Worm (Caenorhabditis elegans) whole organism, L2 larva: ENCODE measurements around the gene T19H12.6.

Source experiments
- alr-1 ChIP-seq: fragments of 150-350 bp; optimal IDR thresholded peaks from 2 replicates; lab custom pipeline; 2014; ENCODE audit warnings: missing biosample characterization, missing genetic modification characterization
- aly-2 ChIP-seq: fragments of 150-350 bp; optimal IDR thresholded peaks from 2 replicates; lab custom pipeline; 2014; ENCODE audit warnings: missing biosample characterization, missing genetic modification characterization
- blmp-1 ChIP-seq: sonication (generic microtip); optimal IDR thresholded peaks from 2 replicates; lab custom pipeline; 2017; ENCODE audit warnings: missing genetic modification characterization, mild to moderate bottlenecking, missing compliant biosample characterization, antibody characterized with exemption, moderate library complexity; ENCODE audit not compliant: insufficient read depth
- crh-2 ChIP-seq: sonication (generic microtip); optimal IDR thresholded peaks from 2 replicates; lab custom pipeline; 2017; ENCODE audit warnings: missing biosample characterization, missing genetic modification characterization
- elt-3 ChIP-seq: sonication (generic microtip); optimal IDR thresholded peaks from 2 replicates; lab custom pipeline; 2017; ENCODE audit warnings: missing biosample characterization, missing genetic modification characterization
- nhr-77 ChIP-seq: fragments of 150-350 bp; optimal IDR thresholded peaks from 2 replicates; lab custom pipeline; 2014; ENCODE audit warnings: missing biosample characterization, missing genetic modification characterization
- unc-39 ChIP-seq: fragments of 150-350 bp; optimal IDR thresholded peaks from 2 replicates; lab custom pipeline; 2014; ENCODE audit warnings: missing biosample characterization, missing genetic modification characterization
- unc-55 ChIP-seq: fragments of 150-350 bp; sonication (generic microtip); optimal IDR thresholded peaks from 3 replicates; lab custom pipeline; 2014; ENCODE audit warnings: missing biosample characterization, missing genetic modification reagents, missing genetic modification characterization
- zag-1 ChIP-seq: fragments of 150-350 bp; optimal IDR thresholded peaks from 2 replicates; lab custom pipeline; 2014; ENCODE audit warnings: missing biosample characterization, missing genetic modification characterization

DNA sequence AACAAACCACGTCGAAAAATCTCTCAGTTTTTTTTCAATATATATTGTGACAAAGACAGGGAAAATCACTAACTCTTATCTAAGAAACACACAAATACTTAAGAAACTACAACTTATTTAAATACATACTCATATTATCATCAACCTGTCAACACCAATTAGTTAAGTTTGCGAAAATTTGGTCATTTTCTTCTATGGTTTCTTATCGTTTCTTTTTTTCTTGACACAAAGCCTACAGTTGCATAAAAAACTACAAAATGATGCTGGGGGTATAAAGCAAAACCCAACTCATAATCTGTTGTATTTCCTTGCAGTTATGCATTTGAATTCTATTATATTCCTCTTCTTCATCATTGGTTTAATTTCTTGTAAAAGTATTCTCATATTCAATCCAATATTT is 23.6 kb upstream of the T19H12.6 start, which contains the start of gene ugt-67:
- TF ChIP-seq blmp-1 (tag; lab: Kevin White, UChicago) (no peak), unc-55 (GFP tag; lab: Kevin White, UChicago) (no peak), alr-1 (tag; lab: Kevin White, UChicago) (no peak), crh-2 (tag; lab: Kevin White, UChicago) (no peak), aly-2 (tag; lab: Kevin White, UChicago) (no peak), zag-1 (tag; lab: Kevin White, UChicago) (no peak), nhr-77 (tag; lab: Kevin White, UChicago) (no peak), unc-39 (tag; lab: Kevin White, UChicago) (no peak), elt-3 (tag; lab: Kevin White, UChicago) (no peak)
